Worm (Caenorhabditis elegans) whole organism, mixed stage, embryonic: ENCODE data around the gene F40G9.17.

ENCODE experiments used
- ceh-83 ChIP-seq: fragments of 200-800 bp; sonication (Bioruptor generic); optimal IDR thresholded peaks from 2 replicates; lab custom pipeline; 2018; ENCODE audit warnings: mild to moderate bottlenecking, missing genetic modification characterization, missing compliant biosample characterization
- elt-3 ChIP-seq: fragments of 150-350 bp; optimal IDR thresholded peaks from 2 replicates; lab custom pipeline; 2014; ENCODE audit warnings: missing biosample characterization, missing genetic modification characterization
- hlh-1 ChIP-seq: fragments of 150-350 bp; optimal IDR thresholded peaks from 2 replicates; lab custom pipeline; 2014; ENCODE audit warnings: missing biosample characterization, missing genetic modification reagents, missing genetic modification characterization
- lin-13 ChIP-seq: fragments of 150-350 bp; optimal IDR thresholded peaks from 2 replicates; lab custom pipeline; 2014; ENCODE audit warnings: missing biosample characterization, missing genetic modification characterization
- lsy-2 ChIP-seq: fragments of 150-350 bp; optimal IDR thresholded peaks from 2 replicates; lab custom pipeline; 2014; ENCODE audit warnings: missing biosample characterization, missing genetic modification characterization
- nhr-237 ChIP-seq: fragments of 150-350 bp; optimal IDR thresholded peaks from 2 replicates; lab custom pipeline; 2014; ENCODE audit warnings: missing biosample characterization, missing genetic modification characterization
- pha-4 ChIP-seq: fragments of 150-350 bp; optimal IDR thresholded peaks from 2 replicates; lab custom pipeline; 2018; ENCODE audit warnings: missing biosample characterization, missing genetic modification reagents, missing genetic modification characterization
- sptf-1 ChIP-seq: sonication (generic microtip); optimal IDR thresholded peaks from 2 replicates; lab custom pipeline; 2017; ENCODE audit warnings: mild to moderate bottlenecking, missing genetic modification characterization, moderate library complexity, missing compliant biosample characterization
- unc-39 ChIP-seq: fragments of 150-350 bp; optimal IDR thresholded peaks from 2 replicates; lab custom pipeline; 2014; ENCODE audit warnings: missing biosample characterization, missing genetic modification characterization
- unc-62 ChIP-seq: fragments of 150-350 bp; optimal IDR thresholded peaks from 2 replicates; lab custom pipeline; 2014; ENCODE audit warnings: missing biosample characterization, missing genetic modification reagents, missing genetic modification characterization
- ztf-11 ChIP-seq: fragments of 150-350 bp; optimal IDR thresholded peaks from 2 replicates; lab custom pipeline; 2014; ENCODE audit warnings: missing biosample characterization, missing genetic modification characterization

- TF ChIP-seq hlh-1 (tag; lab: Kevin White, UChicago) (no peak), nhr-237 (tag; lab: Kevin White, UChicago) (no peak), ztf-11 (tag; lab: Kevin White, UChicago) (no peak), ceh-83 (GFP tag; lab: Kevin White, UChicago) (no peak), sptf-1 (tag; lab: Kevin White, UChicago) (no peak), pha-4 (tag; lab: Kevin White, UChicago) (no peak), lsy-2 (tag; lab: Kevin White, UChicago) (no peak), elt-3 (tag; lab: Kevin White, UChicago) (no peak), lin-13 (tag; lab: Kevin White, UChicago) (no peak), unc-62 (no peak), unc-39 (tag; lab: Kevin White, UChicago) (no peak)
Observed at ce11 chrIII:211387-211786, 17.1 kb downstream of the F40G9.17 start.
